Worm (Caenorhabditis elegans): Measurements from ENCODE around the gene bir-2.

The bir-2 gene

ce11 chrV:13565197-13565596 is 3.5 kb upstream of the bir-2 start (continued):
- TF ChIP-seq T20F7.1 (GFP tag; optimal IDR thresholded peaks at IDR 0.05): peak; percentile 83
- TF ChIP-seq R02D3.7 (tag; optimal IDR thresholded peaks at IDR 0.05): no peak
- no peak for TF ChIP-seq F26F4.8 (GFP tag; conservative IDR thresholded peaks at IDR 0.05)
- peak; percentile 8 for TF ChIP-seq spr-3 (GFP tag; optimal IDR thresholded peaks at IDR 0.05)
- TF ChIP-seq fkh-10 (GFP tag; optimal IDR thresholded peaks at IDR 0.05): peak; percentile 53
- peak; percentile 68 for TF ChIP-seq ceh-20 (GFP tag; IDR thresholded peaks at IDR 0.05)
- TF ChIP-seq zip-2 (tag; optimal IDR thresholded peaks at IDR 0.05): no peak
- TF ChIP-seq arid-1 (GFP tag; conservative IDR thresholded peaks at IDR 0.05): peak; percentile 66
- peak; percentile 98 for TF ChIP-seq nhr-6 (tag; optimal IDR thresholded peaks at IDR 0.05)
- no peak for TF ChIP-seq mxl-2 (GFP tag; conservative IDR thresholded peaks at IDR 0.05)
- TF ChIP-seq ama-1 (optimal IDR thresholded peaks at IDR 0.05): peak; percentile 83
- no peak for TF ChIP-seq ceh-62 (tag; optimal IDR thresholded peaks at IDR 0.05)
- TF ChIP-seq F49E8.2 (tag; optimal IDR thresholded peaks at IDR 0.05; ENCODE audit: borderline replicate concordance): no peak
- peak; percentile 77 for TF ChIP-seq hmg-1.1 (GFP tag; IDR thresholded peaks at IDR 0.05)
- TF ChIP-seq tra-1 (GFP tag; IDR thresholded peaks at IDR 0.05): peak; percentile 58; the same call in 1 of the 2 replicates
- peak; percentile 84 for TF ChIP-seq dpl-1 (GFP tag; optimal IDR thresholded peaks at IDR 0.05)
- TF ChIP-seq aha-1 (tag): peak; percentile 74
- TF ChIP-seq ctbp-1 (GFP tag; IDR thresholded peaks at IDR 0.05): 0 out of 2 replicates have a peak, but pooled peaks have one; percentile 48
- TF ChIP-seq lsy-2 (tag; optimal IDR thresholded peaks at IDR 0.05): peak; percentile 45 to 91
- TF ChIP-seq php-3 (GFP tag; IDR thresholded peaks at IDR 0.05): peak; percentile 69
- TF ChIP-seq Y48G9A.11 (GFP tag; IDR thresholded peaks at IDR 0.05): no peak; the same call in 1 of the 2 replicates
- no peak for TF ChIP-seq ZK337.2 (GFP tag; IDR thresholded peaks at IDR 0.05)
- peak; percentile 81 for TF ChIP-seq ztf-7 (tag; optimal IDR thresholded peaks at IDR 0.05)
- TF ChIP-seq nhr-102 (tag; optimal IDR thresholded peaks at IDR 0.05): peak; percentile 83

DNA sequence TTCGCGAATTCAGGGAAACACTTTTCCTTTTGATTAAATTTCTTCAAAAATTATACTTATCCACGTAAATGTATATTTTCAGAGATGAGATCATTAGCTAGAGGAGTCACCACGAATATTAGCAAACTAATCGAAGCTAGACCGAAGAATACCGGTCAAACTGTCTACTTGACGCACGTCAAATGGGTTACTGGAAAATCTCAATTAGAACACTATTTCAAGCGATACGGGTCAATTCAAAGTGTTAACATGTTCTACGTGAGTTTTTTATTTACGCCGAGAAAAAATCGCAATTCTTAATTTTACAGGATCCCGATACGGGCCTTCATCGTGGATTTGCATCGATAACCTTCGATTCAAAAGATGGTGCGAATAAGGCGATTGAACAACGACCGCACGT is 2.9 kb upstream of the bir-2 start, which contains the start of gene slrp-1:
slrp-1 (plus strand) TSS at position 83 of the 400 bp plus-strand sequence.
- TF ChIP-seq Y48G9A.11 (GFP tag; IDR thresholded peaks at IDR 0.05) (0 out of 2 replicates have a peak, but pooled peaks have one; percentile 58), Y75B8A.6 (GFP tag; IDR thresholded peaks at IDR 0.05) (no peak), lin-38 (GFP tag; IDR thresholded peaks at IDR 0.05) (no peak)

DNA sequence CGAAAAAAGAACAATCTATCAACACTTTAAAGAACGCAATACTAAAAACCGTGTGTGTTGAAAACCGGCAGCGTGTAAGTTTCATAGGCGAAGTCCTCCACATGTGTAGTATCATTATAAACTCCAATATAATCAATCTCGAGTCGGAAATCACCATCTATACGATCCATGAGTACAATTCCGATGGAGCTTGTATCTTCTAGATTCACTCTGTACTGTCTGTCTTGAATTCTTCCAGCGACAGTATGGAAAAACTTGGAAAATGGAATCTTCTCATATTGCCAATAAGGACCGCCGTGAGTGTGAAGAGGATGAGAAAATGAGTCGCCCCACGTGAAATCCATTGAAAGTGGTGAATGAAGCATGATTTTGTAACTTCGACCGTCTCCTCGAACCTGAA is 1.7 kb upstream of the bir-2 start:
- TF ChIP-seq nhr-48 (tag; optimal IDR thresholded peaks at IDR 0.05): peak; percentile 31
- TF ChIP-seq T20F7.1 (GFP tag; optimal IDR thresholded peaks at IDR 0.05): peak; percentile 40
- no peak for TF ChIP-seq ZK546.5 (tag; optimal IDR thresholded peaks at IDR 0.05)
- TF ChIP-seq lsy-2 (tag; optimal IDR thresholded peaks at IDR 0.05): peak in 1 of 2 experiments; percentile 14
- peak; percentile 46; the same call in 1 of the 2 replicates for TF ChIP-seq tra-1 (GFP tag; IDR thresholded peaks at IDR 0.05)
- TF ChIP-seq D1046.2 (GFP tag; IDR thresholded peaks at IDR 0.05): 0 out of 2 replicates have a peak, but pooled peaks have one; percentile 9
- TF ChIP-seq nhr-42 (GFP tag; IDR thresholded peaks at IDR 0.05): peak; percentile 23; the same call in 1 of the 2 replicates
- peak; percentile 69 for TF ChIP-seq lin-38 (GFP tag; IDR thresholded peaks at IDR 0.05)
- 0 out of 2 replicates have a peak, but pooled peaks have one; percentile 32 for TF ChIP-seq php-3 (GFP tag; IDR thresholded peaks at IDR 0.05)
- peak in 1 of 2 experiments; percentile 22 for TF ChIP-seq unc-62 (GFP tag; optimal IDR thresholded peaks at IDR 0.05 in 1 of 2)
- no peak for TF ChIP-seq unc-62 (tag; optimal IDR thresholded peaks at IDR 0.05)
- peak; percentile 30 for TF ChIP-seq hlh-11 (tag; optimal IDR thresholded peaks at IDR 0.05)
- TF ChIP-seq ama-1 (optimal IDR thresholded peaks at IDR 0.05): peak; percentile 65
- no peak for TF ChIP-seq jun-1 (tag; optimal IDR thresholded peaks at IDR 0.05)
- no peak for TF ChIP-seq spr-1 (tag; optimal IDR thresholded peaks at IDR 0.05)
- peak; percentile 7 for TF ChIP-seq spr-3 (GFP tag; optimal IDR thresholded peaks at IDR 0.05)
- no peak for TF ChIP-seq F44E2.7 (GFP tag; IDR thresholded peaks at IDR 0.05)
- peak; percentile 36 for TF ChIP-seq dve-1 (tag; optimal IDR thresholded peaks at IDR 0.05; ENCODE audit: insufficient read depth)
- 0 out of 2 replicates have a peak, but pooled peaks have one; percentile 64 for TF ChIP-seq saeg-2 (GFP tag; IDR thresholded peaks at IDR 0.05)
- TF ChIP-seq nhr-102 (tag; optimal IDR thresholded peaks at IDR 0.05): peak; percentile 23
- TF ChIP-seq dmd-6 (GFP tag; IDR thresholded peaks at IDR 0.05): 0 out of 2 replicates have a peak, but pooled peaks have one; percentile 42
- TF ChIP-seq mes-2 (tag; optimal IDR thresholded peaks at IDR 0.05; ENCODE audit: poor library complexity, severe bottlenecking): peak; percentile 45
- TF ChIP-seq fos-1 (tag; optimal IDR thresholded peaks at IDR 0.05): no peak
- TF ChIP-seq mdt-29 (GFP tag; IDR thresholded peaks at IDR 0.05): peak; percentile 32; the same call in 1 of the 2 replicates
- TF ChIP-seq lim-7 (GFP tag; IDR thresholded peaks at IDR 0.05): no peak
- 0 out of 2 replicates have a peak, but pooled peaks have one; percentile 21 for TF ChIP-seq mxl-2 (GFP tag; conservative IDR thresholded peaks at IDR 0.05)
- no peak for TF ChIP-seq daf-16 (GFP tag; optimal IDR thresholded peaks at IDR 0.05)
- peak; percentile 25 for TF ChIP-seq daf-16 (tag; optimal IDR thresholded peaks at IDR 0.05)
- TF ChIP-seq aha-1 (tag): peak; percentile 88
- TF ChIP-seq T26A8.4 (GFP tag; IDR thresholded peaks at IDR 0.05): peak; percentile 74; the same call in 1 of the 2 replicates
